Worm (Caenorhabditis elegans) whole organism, L3 larva: ENCODE measurements around the gene Y43C5B.3.
A peak's percentile ranks its signal among the peaks of the same experiment; 100 is the strongest.

Experiments used
- R02D3.7 ChIP-seq: fragments of 150-350 bp; optimal IDR thresholded peaks from 2 replicates; lab custom pipeline; 2014; ENCODE audit warnings: missing biosample characterization, missing genetic modification characterization
- ZK546.5 ChIP-seq: sonication (generic microtip); optimal IDR thresholded peaks from 2 replicates; lab custom pipeline; 2017; ENCODE audit warnings: missing biosample characterization, missing genetic modification characterization
- aly-2 ChIP-seq: fragments of 150-350 bp; optimal IDR thresholded peaks from 2 replicates; lab custom pipeline; 2014; ENCODE audit warnings: missing biosample characterization, missing genetic modification characterization
- ama-1 ChIP-seq: fragments of 150-350 bp; optimal IDR thresholded peaks from 2 replicates; lab custom pipeline; 2018
- ceh-16 ChIP-seq: sonication (generic microtip); optimal IDR thresholded peaks from 2 replicates; lab custom pipeline; 2017; ENCODE audit warnings: missing biosample characterization, missing genetic modification characterization
- ceh-28 ChIP-seq: fragments of 150-350 bp; optimal IDR thresholded peaks from 2 replicates; lab custom pipeline; 2014; ENCODE audit warnings: missing biosample characterization, missing genetic modification reagents, missing genetic modification characterization
- ceh-82 ChIP-seq: fragments of 150-350 bp; optimal IDR thresholded peaks from 2 replicates; lab custom pipeline; 2014; ENCODE audit warnings: missing biosample characterization, missing genetic modification characterization
- ceh-9 ChIP-seq: sonication (generic microtip); optimal IDR thresholded peaks from 2 replicates; lab custom pipeline; 2018; ENCODE audit warnings: missing biosample characterization, missing genetic modification characterization
- daf-12 ChIP-seq: fragments of 150-350 bp; optimal IDR thresholded peaks from 2 replicates; lab custom pipeline; 2014; ENCODE audit warnings: missing biosample characterization, missing genetic modification reagents, missing genetic modification characterization
- egl-27 ChIP-seq: sonication (generic microtip); optimal IDR thresholded peaks from 4 replicates; lab custom pipeline; 2017; ENCODE audit warnings: missing biosample characterization, missing genetic modification reagents, missing genetic modification characterization
- egl-5 ChIP-seq: fragments of 150-350 bp; optimal IDR thresholded peaks from 2 replicates; lab custom pipeline; 2017; ENCODE audit warnings: missing biosample characterization, missing genetic modification reagents, missing genetic modification characterization, inconsistent platforms
- elt-1 ChIP-seq: fragments of 150-350 bp; optimal IDR thresholded peaks from 2 replicates; lab custom pipeline; 2014; ENCODE audit warnings: missing biosample characterization, missing genetic modification characterization
- elt-2 ChIP-seq: sonication (generic microtip); optimal IDR thresholded peaks from 2 replicates; lab custom pipeline; 2016; ENCODE audit warnings: missing genetic modification reagents, mild to moderate bottlenecking, missing genetic modification characterization, missing compliant biosample characterization
- elt-3 ChIP-seq, 3 experiments: fragments of 150-350 bp in 1 of 3; sonication (generic microtip) in 2 of 3; optimal IDR thresholded peaks; 2 replicates in 2 of 3; 4 replicates in 1 of 3; lab custom pipeline; 2014 to 2017; ENCODE audit warnings: missing biosample characterization in 3 of 3, missing genetic modification characterization in 3 of 3
- eor-1 ChIP-seq, 2 experiments: fragments of 150-350 bp; optimal IDR thresholded peaks; 2 replicates each; lab custom pipeline; 2014 to 2018; ENCODE audit warnings: missing biosample characterization in 2 of 2, missing genetic modification characterization in 2 of 2
- fkh-10 ChIP-seq: sonication (generic microtip); optimal IDR thresholded peaks from 2 replicates; lab custom pipeline; 2017; ENCODE audit warnings: missing biosample characterization, missing genetic modification reagents, missing genetic modification characterization
- fkh-2 ChIP-seq: fragments of 150-350 bp; optimal IDR thresholded peaks from 2 replicates; lab custom pipeline; 2014; ENCODE audit warnings: missing biosample characterization, missing genetic modification reagents, missing genetic modification characterization
- fos-1 ChIP-seq: fragments of 150-350 bp; optimal IDR thresholded peaks from 2 replicates; lab custom pipeline; 2014; ENCODE audit warnings: missing biosample characterization, missing genetic modification characterization
- hmg-11 ChIP-seq: sonication (generic microtip); optimal IDR thresholded peaks from 2 replicates; lab custom pipeline; 2016; ENCODE audit warnings: missing genetic modification characterization, missing compliant biosample characterization
- jun-1 ChIP-seq: fragments of 150-350 bp; optimal IDR thresholded peaks from 2 replicates; lab custom pipeline; 2014; ENCODE audit warnings: missing biosample characterization, missing genetic modification reagents, missing genetic modification characterization
- lin-15B ChIP-seq: fragments of 150-350 bp; optimal IDR thresholded peaks from 2 replicates; lab custom pipeline; 2014; ENCODE audit warnings: missing biosample characterization, missing genetic modification characterization
- lin-39 ChIP-seq: fragments of 150-350 bp; optimal IDR thresholded peaks from 2 replicates; lab custom pipeline; 2018; ENCODE audit warnings: missing biosample characterization, missing genetic modification reagents, missing genetic modification characterization
- lsy-12 ChIP-seq: sonication (generic microtip); optimal IDR thresholded peaks from 2 replicates; lab custom pipeline; 2016; ENCODE audit warnings: mild to moderate bottlenecking, missing genetic modification characterization, missing compliant biosample characterization
- mdl-1 ChIP-seq: fragments of 150-350 bp; optimal IDR thresholded peaks from 2 replicates; lab custom pipeline; 2014; ENCODE audit warnings: missing biosample characterization, missing genetic modification characterization
- mml-1 ChIP-seq: fragments of 150-350 bp; sonication (generic microtip); optimal IDR thresholded peaks from 3 replicates; lab custom pipeline; 2014; ENCODE audit warnings: missing biosample characterization, missing genetic modification characterization
- nfya-1 ChIP-seq: sonication (generic microtip); optimal IDR thresholded peaks from 2 replicates; lab custom pipeline; 2017; ENCODE audit warnings: missing genetic modification characterization, mild to moderate bottlenecking, missing compliant biosample characterization, antibody characterized with exemption, moderate library complexity; ENCODE audit not compliant: insufficient read depth
- nhr-11 ChIP-seq: fragments of 150-350 bp; optimal IDR thresholded peaks from 2 replicates; lab custom pipeline; 2014; ENCODE audit warnings: missing biosample characterization, missing genetic modification characterization
- nhr-12 ChIP-seq: fragments of 150-350 bp; optimal IDR thresholded peaks from 2 replicates; lab custom pipeline; 2014; ENCODE audit warnings: missing biosample characterization, missing genetic modification characterization
- nhr-23 ChIP-seq: fragments of 150-350 bp; optimal IDR thresholded peaks from 2 replicates; lab custom pipeline; 2014; ENCODE audit warnings: missing biosample characterization, missing genetic modification reagents, missing genetic modification characterization
- nhr-237 ChIP-seq: fragments of 150-350 bp; optimal IDR thresholded peaks from 2 replicates; lab custom pipeline; 2014; ENCODE audit warnings: missing biosample characterization, missing genetic modification characterization
- nhr-25 ChIP-seq: sonication (generic microtip); optimal IDR thresholded peaks from 2 replicates; lab custom pipeline; 2017; ENCODE audit warnings: missing biosample characterization, missing genetic modification characterization
- nhr-28 ChIP-seq: fragments of 150-350 bp; optimal IDR thresholded peaks from 2 replicates; lab custom pipeline; 2014; ENCODE audit warnings: missing biosample characterization, missing genetic modification characterization
- nhr-43 ChIP-seq: sonication (generic microtip); optimal IDR thresholded peaks from 2 replicates; lab custom pipeline; 2016; ENCODE audit warnings: mild to moderate bottlenecking, missing genetic modification characterization, missing compliant biosample characterization; ENCODE audit not compliant: poor library complexity, severe bottlenecking
- nhr-67 ChIP-seq: fragments of 150-350 bp; optimal IDR thresholded peaks from 2 replicates; lab custom pipeline; 2014; ENCODE audit warnings: missing biosample characterization, missing genetic modification characterization
- nhr-76 ChIP-seq: fragments of 150-350 bp; sonication (generic microtip); optimal IDR thresholded peaks from 5 replicates; lab custom pipeline; 2014; ENCODE audit warnings: missing biosample characterization, missing genetic modification characterization
- nhr-77 ChIP-seq: fragments of 150-350 bp; optimal IDR thresholded peaks from 2 replicates; lab custom pipeline; 2014; ENCODE audit warnings: missing biosample characterization, missing genetic modification characterization
- pha-4 ChIP-seq: fragments of 150-350 bp; optimal IDR thresholded peaks from 2 replicates; lab custom pipeline; 2014; ENCODE audit warnings: missing biosample characterization, missing genetic modification reagents, missing genetic modification characterization
- pqm-1 ChIP-seq: fragments of 150-350 bp; optimal IDR thresholded peaks from 2 replicates; lab custom pipeline; 2017; ENCODE audit warnings: missing biosample characterization, missing genetic modification characterization, inconsistent platforms
- sea-2 ChIP-seq: fragments of 150-350 bp; sonication (generic microtip); optimal IDR thresholded peaks from 4 replicates; lab custom pipeline; 2014; ENCODE audit warnings: missing biosample characterization, missing genetic modification reagents, missing genetic modification characterization
- skn-1 ChIP-seq: fragments of 150-350 bp; optimal IDR thresholded peaks from 2 replicates; lab custom pipeline; 2014; ENCODE audit warnings: missing biosample characterization, missing genetic modification characterization
- snpc-4 ChIP-seq: fragments of 150-350 bp; optimal IDR thresholded peaks from 2 replicates; lab custom pipeline; 2014; ENCODE audit warnings: missing biosample characterization, missing genetic modification characterization
- tbx-2 ChIP-seq: sonication (generic microtip); optimal IDR thresholded peaks from 2 replicates; lab custom pipeline; 2016; ENCODE audit warnings: mild to moderate bottlenecking, missing genetic modification characterization, missing compliant biosample characterization
- unc-39 ChIP-seq: sonication (generic microtip); optimal IDR thresholded peaks from 4 replicates; lab custom pipeline; 2017; ENCODE audit warnings: missing biosample characterization, missing genetic modification characterization
- unc-62 ChIP-seq: fragments of 150-350 bp; sonication (generic microtip); optimal IDR thresholded peaks from 4 replicates; lab custom pipeline; 2014; ENCODE audit warnings: missing biosample characterization, missing genetic modification reagents, missing genetic modification characterization
- zag-1 ChIP-seq: fragments of 150-350 bp; optimal IDR thresholded peaks from 2 replicates; lab custom pipeline; 2014; ENCODE audit warnings: missing biosample characterization, missing genetic modification characterization
- ztf-11 ChIP-seq: fragments of 150-350 bp; optimal IDR thresholded peaks from 2 replicates; lab custom pipeline; 2014; ENCODE audit warnings: missing biosample characterization, missing genetic modification characterization
- ztf-4 ChIP-seq: fragments of 150-350 bp; optimal IDR thresholded peaks from 2 replicates; lab custom pipeline; 2014; ENCODE audit warnings: missing biosample characterization, missing genetic modification characterization

The Y43C5B.3 gene

DNA sequence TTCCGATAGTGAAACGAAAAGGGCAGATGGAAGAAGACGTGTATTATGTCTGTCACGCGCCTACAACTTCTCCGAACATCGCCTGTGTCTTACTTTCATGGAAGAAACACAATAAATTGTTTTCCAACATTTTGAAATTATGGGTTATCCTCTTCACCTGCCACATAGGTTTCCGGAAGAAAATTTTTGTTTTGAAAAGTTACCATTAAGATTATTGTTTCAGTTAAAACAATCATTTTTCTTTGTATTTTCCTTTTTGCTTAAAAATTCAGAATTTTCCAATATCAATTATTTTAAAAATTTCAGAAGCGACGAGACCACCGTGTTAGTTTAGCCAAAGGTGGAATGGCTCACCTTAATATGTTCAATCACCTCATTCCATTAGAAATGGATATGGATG is 24.2 kb downstream of the Y43C5B.3 start, which contains the start of gene mask-1:
mask-1 (plus strand) TSS at position 301 of the 400 bp plus-strand sequence.
- TF ChIP-seq lsy-12 (tag; lab: Kevin White, UChicago), result no peak
- no peak for TF ChIP-seq nhr-77 (tag; lab: Kevin White, UChicago)
- no peak for TF ChIP-seq pha-4
- no peak for TF ChIP-seq nhr-67 (tag; lab: Kevin White, UChicago)
- no peak for TF ChIP-seq aly-2 (tag; lab: Kevin White, UChicago)
- no peak for TF ChIP-seq unc-39
- no peak for TF ChIP-seq zag-1 (tag; lab: Kevin White, UChicago)
- no peak for TF ChIP-seq nhr-237 (tag; lab: Kevin White, UChicago)
- TF ChIP-seq nhr-28, result no peak
- TF ChIP-seq egl-5, result no peak
- no peak for TF ChIP-seq eor-1 (tag; optimal IDR thresholded peaks at IDR 0.05; lab: Kevin White, UChicago)
- TF ChIP-seq nhr-12 (tag; lab: Kevin White, UChicago), result no peak
- TF ChIP-seq sea-2 (GFP tag; lab: Kevin White, UChicago), result no peak
- no peak for TF ChIP-seq jun-1 (tag; lab: Kevin White, UChicago)
- no peak for TF ChIP-seq skn-1 (tag; lab: Kevin White, UChicago)
- TF ChIP-seq hmg-11 (tag; lab: Kevin White, UChicago), result no peak
- TF ChIP-seq snpc-4 (tag; lab: Kevin White, UChicago), result no peak
- TF ChIP-seq nhr-23 (tag; lab: Kevin White, UChicago), result no peak

DNA sequence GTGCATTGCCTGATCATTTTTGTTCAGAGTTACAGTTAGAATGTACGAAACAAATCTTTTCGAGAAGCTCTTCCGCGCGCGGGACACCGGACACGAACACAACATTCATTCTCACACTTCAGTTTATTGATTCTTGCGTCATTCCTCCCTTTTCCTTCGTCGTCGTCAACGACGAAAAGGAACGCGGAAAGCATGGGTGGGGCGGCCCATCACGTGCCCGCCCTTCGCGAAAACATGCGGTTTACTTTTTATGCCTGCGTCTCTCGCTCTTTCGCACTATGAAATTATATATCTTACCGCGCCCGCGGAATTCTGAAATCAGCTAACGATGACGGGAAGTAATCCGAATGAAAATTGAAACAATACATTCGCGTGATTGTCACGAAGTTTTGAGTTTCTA is 30.2 kb downstream of the Y43C5B.3 start:
- TF ChIP-seq nfya-1 (peak; percentile 54), R02D3.7 (tag; lab: Kevin White, UChicago) (no peak), fkh-10 (GFP tag; lab: Kevin White, UChicago) (no peak), pqm-1 (tag; lab: Kevin White, UChicago) (no peak), hmg-11 (tag; lab: Kevin White, UChicago) (peak; percentile 47), lsy-12 (tag; lab: Kevin White, UChicago) (peak; percentile 45), lin-15B (tag; lab: Kevin White, UChicago) (peak; percentile 7), daf-12 (tag; lab: Kevin White, UChicago) (no peak), jun-1 (tag; lab: Kevin White, UChicago) (no peak), tbx-2 (no peak), elt-3 (tag; optimal IDR thresholded peaks at IDR 0.05; lab: Kevin White, UChicago) (no peak), ceh-16 (tag; lab: Kevin White, UChicago) (no peak), fos-1 (no peak), pha-4 (peak; percentile 52), ceh-9 (no peak), aly-2 (tag; lab: Kevin White, UChicago) (no peak), egl-27 (tag; lab: Kevin White, UChicago) (no peak), eor-1 (tag; optimal IDR thresholded peaks at IDR 0.05; lab: Kevin White, UChicago) (no peak), elt-1 (tag; lab: Kevin White, UChicago) (no peak), ceh-28 (tag; lab: Kevin White, UChicago) (no peak), ZK546.5 (no peak), nhr-23 (tag; lab: Kevin White, UChicago) (peak; percentile 60), lin-39 (tag; lab: Kevin White, UChicago) (peak; percentile 58), mml-1 (tag; lab: Kevin White, UChicago) (peak; percentile 49), ztf-11 (tag; lab: Kevin White, UChicago) (no peak), nhr-77 (tag; lab: Kevin White, UChicago) (no peak), zag-1 (tag; lab: Kevin White, UChicago) (no peak), skn-1 (tag; lab: Kevin White, UChicago) (no peak), ceh-82 (tag; lab: Kevin White, UChicago) (no peak), nhr-25 (peak; percentile 13), nhr-28 (no peak), nhr-11 (tag; lab: Kevin White, UChicago) (no peak), nhr-76 (tag; lab: Kevin White, UChicago) (no peak), nhr-237 (tag; lab: Kevin White, UChicago) (no peak), nhr-43 (tag; lab: Kevin White, UChicago) (peak; percentile 81), elt-2 (tag; lab: Kevin White, UChicago) (peak; percentile 33), mdl-1 (tag; lab: Kevin White, UChicago) (peak; percentile 35), fkh-2 (no peak), nhr-12 (tag; lab: Kevin White, UChicago) (no peak), snpc-4 (tag; lab: Kevin White, UChicago) (peak; percentile 54), egl-5 (peak; percentile 82), unc-62 (no peak), ztf-4 (tag; lab: Kevin White, UChicago) (peak; percentile 39), sea-2 (GFP tag; lab: Kevin White, UChicago) (no peak), ama-1 (lab: Kevin White, UChicago) (peak; percentile 90), unc-39 (no peak), nhr-67 (tag; lab: Kevin White, UChicago) (no peak)
